Worm (Caenorhabditis elegans): Measurements from ENCODE around the gene ergo-1.

ergo-1 gene

ce11 chrV:1061295-1061694 lies 52.7 kb downstream of the ergo-1 start, which contains the start of gene rnst-2 (continued):
- TF ChIP-seq sup-37 (GFP tag; optimal IDR thresholded peaks at IDR 0.05), result no peak

ce11 chrV:1064491-1064890 lies 55.9 kb downstream of the ergo-1 start, which contains the start of gene str-67:
str-67 (minus strand) TSS chrV:1064591.
- TF ChIP-seq nhr-77 (tag; optimal IDR thresholded peaks at IDR 0.05) (no peak), hlh-4 (tag; optimal IDR thresholded peaks at IDR 0.05) (no peak), dpl-1 (GFP tag; optimal IDR thresholded peaks at IDR 0.05) (no peak), nhr-85 (tag) (no peak), Y116A8C.19 (tag; optimal IDR thresholded peaks at IDR 0.05; ENCODE audit: borderline replicate concordance) (no peak), ceh-8 (GFP tag; optimal IDR thresholded peaks at IDR 0.05) (no peak)

ce11 chrV:1067468-1067867 lies 58.9 kb downstream of the ergo-1 start, which contains the start of gene K10C9.7:
K10C9.7 (minus strand) TSS chrV:1067568.
- no peak for TF ChIP-seq dsc-1 (tag; optimal IDR thresholded peaks at IDR 0.05)
- TF ChIP-seq C34B4.2 (tag; optimal IDR thresholded peaks at IDR 0.05), result no peak
- no peak for TF ChIP-seq fkh-10 (GFP tag; optimal IDR thresholded peaks at IDR 0.05)
- no peak for TF ChIP-seq aha-1 (tag; optimal IDR thresholded peaks at IDR 0.05)
- no peak for TF ChIP-seq sptf-1 (tag; optimal IDR thresholded peaks at IDR 0.05)
- TF ChIP-seq sox-4 (tag; optimal IDR thresholded peaks at IDR 0.05), result no peak
- TF ChIP-seq fkh-4 (tag; optimal IDR thresholded peaks at IDR 0.05; ENCODE audit: borderline replicate concordance), result no peak
- no peak for TF ChIP-seq mab-9 (GFP tag; IDR thresholded peaks at IDR 0.05)
- no peak for TF ChIP-seq pqm-1 (tag; optimal IDR thresholded peaks at IDR 0.05)
- TF ChIP-seq irx-1 (tag; optimal IDR thresholded peaks at IDR 0.05), result no peak
- TF ChIP-seq Y116A8C.19 (tag; optimal IDR thresholded peaks at IDR 0.05; ENCODE audit: borderline replicate concordance), result no peak
